Worm (Caenorhabditis elegans) whole organism, L4 larva: ENCODE results near the gene R11H6.4.
A peak's percentile ranks its signal among the peaks of the same experiment; 100 is the strongest.

Experiments used
- D1046.2 ChIP-seq: fragments of 200-800 bp; sonication (Bioruptor generic); IDR thresholded peaks from 2 replicates; pipeline ENCODE4 v1.3.6; 2022; ENCODE audit warnings: missing genetic modification characterization, missing compliant biosample characterization
- F10B5.3 ChIP-seq: sonication (generic microtip); optimal IDR thresholded peaks from 2 replicates; lab custom pipeline; 2016; ENCODE audit warnings: mild to moderate bottlenecking, missing genetic modification characterization, missing compliant biosample characterization
- F26F4.8 ChIP-seq: fragments of 200-800 bp; sonication (Bioruptor generic); conservative IDR thresholded peaks from 2 replicates; pipeline ENCODE4 v1.3.6; 2022; ENCODE audit warnings: missing genetic modification characterization, missing compliant biosample characterization
- F44E2.7 ChIP-seq: fragments of 200-800 bp; sonication (Bioruptor generic); IDR thresholded peaks from 2 replicates; pipeline ENCODE4 v2.1.2; 2022; ENCODE audit warnings: missing genetic modification characterization, missing compliant biosample characterization
- Y48G9A.11 ChIP-seq: fragments of 200-800 bp; sonication (Bioruptor generic); IDR thresholded peaks from 2 replicates; pipeline ENCODE4 v1.3.6; 2022; ENCODE audit warnings: missing genetic modification reagents, missing genetic modification characterization, missing compliant biosample characterization
- Y75B8A.6 ChIP-seq: fragments of 200-800 bp; sonication (Bioruptor generic); IDR thresholded peaks from 2 replicates; pipeline ENCODE4 v1.3.6; 2022; ENCODE audit warnings: missing genetic modification reagents, missing genetic modification characterization, missing compliant biosample characterization
- ama-1 ChIP-seq: fragments of 150-350 bp; optimal IDR thresholded peaks from 2 replicates; lab custom pipeline; 2014; ENCODE audit warnings: inconsistent platforms, mixed read lengths
- attf-4 ChIP-seq: sonication (generic microtip); optimal IDR thresholded peaks from 3 replicates; lab custom pipeline; 2017; ENCODE audit warnings: missing biosample characterization, missing genetic modification characterization
- ceh-20 ChIP-seq: fragments of 200-800 bp; sonication (Bioruptor generic); IDR thresholded peaks from 2 replicates; pipeline ENCODE4 v1.3.6; 2022; ENCODE audit warnings: missing genetic modification reagents, missing genetic modification characterization, missing compliant biosample characterization
- dmd-6 ChIP-seq: fragments of 200-800 bp; sonication (Bioruptor generic); IDR thresholded peaks from 2 replicates; pipeline ENCODE4 v1.3.6; 2022; ENCODE audit warnings: missing genetic modification reagents, missing genetic modification characterization, missing compliant biosample characterization
- duxl-1 ChIP-seq: sonication (generic microtip); optimal IDR thresholded peaks from 2 replicates; lab custom pipeline; 2016; ENCODE audit warnings: mild to moderate bottlenecking, missing genetic modification characterization, moderate library complexity, missing compliant biosample characterization; ENCODE audit not compliant: poor library complexity
- egl-27 ChIP-seq: sonication (generic microtip); optimal IDR thresholded peaks from 3 replicates; lab custom pipeline; 2017; ENCODE audit warnings: missing biosample characterization, missing genetic modification reagents, missing genetic modification characterization
- egl-43 ChIP-seq: fragments of 200-800 bp; sonication (Bioruptor generic); IDR thresholded peaks from 2 replicates; pipeline ENCODE4 v1.3.6; 2022; ENCODE audit warnings: missing genetic modification reagents, missing genetic modification characterization, missing compliant biosample characterization
- fkh-10 ChIP-seq: fragments of 150-350 bp; optimal IDR thresholded peaks from 2 replicates; lab custom pipeline; 2014; ENCODE audit warnings: missing biosample characterization, missing genetic modification reagents, missing genetic modification characterization
- hif-1 ChIP-seq, 2 experiments: sonication (generic microtip); optimal IDR thresholded peaks; 2 replicates each; lab custom pipeline; 2016 to 2017; ENCODE audit warnings: missing compliant biosample characterization in 2 of 2, missing genetic modification characterization in 2 of 2, missing genetic modification reagents in 2 of 2, missing genotype in 2 of 2, mild to moderate bottlenecking in 1 of 2
- hlh-11 ChIP-seq: fragments of 200-800 bp; sonication (Bioruptor generic); optimal IDR thresholded peaks from 2 replicates; lab custom pipeline; 2018; ENCODE audit warnings: mild to moderate bottlenecking, missing genetic modification characterization, missing compliant biosample characterization
- hlh-30 ChIP-seq: sonication (generic microtip); optimal IDR thresholded peaks from 2 replicates; lab custom pipeline; 2017; ENCODE audit warnings: antibody characterized with exemption, mild to moderate bottlenecking, missing genetic modification characterization, missing compliant biosample characterization; ENCODE audit not compliant: insufficient read depth
- hmg-1.1 ChIP-seq: fragments of 200-800 bp; sonication (Bioruptor generic); IDR thresholded peaks from 2 replicates; pipeline ENCODE4 v1.3.6; 2022; ENCODE audit warnings: missing genetic modification reagents, missing genetic modification characterization, missing compliant biosample characterization
- lim-7 ChIP-seq: fragments of 200-800 bp; sonication (Bioruptor generic); IDR thresholded peaks from 2 replicates; pipeline ENCODE4 v1.3.6; 2022; ENCODE audit warnings: missing genetic modification characterization, missing compliant biosample characterization
- lin-29 ChIP-seq: fragments of 200-800 bp; sonication (Bioruptor generic); IDR thresholded peaks from 2 replicates; pipeline ENCODE4 v1.3.6; 2022; ENCODE audit warnings: missing genetic modification reagents, missing genetic modification characterization, missing compliant biosample characterization
- lin-38 ChIP-seq: fragments of 200-800 bp; sonication (Bioruptor generic); IDR thresholded peaks from 2 replicates; pipeline ENCODE4 v1.3.6; 2022; ENCODE audit warnings: missing genetic modification reagents, missing genetic modification characterization, missing compliant biosample characterization
- lin-39 ChIP-seq: fragments of 150-350 bp; optimal IDR thresholded peaks from 2 replicates; lab custom pipeline; 2014; ENCODE audit warnings: missing biosample characterization, missing genetic modification reagents, missing genetic modification characterization
- mdl-1 ChIP-seq, 2 experiments: fragments of 150-350 bp in 1 of 2; sonication (generic microtip) in 1 of 2; optimal IDR thresholded peaks; 2 replicates each; lab custom pipeline; 2014 to 2017; ENCODE audit warnings: missing biosample characterization in 2 of 2, missing genetic modification characterization in 2 of 2
- mes-2 ChIP-seq: sonication (generic microtip); optimal IDR thresholded peaks from 2 replicates; lab custom pipeline; 2016; ENCODE audit warnings: missing genotype, mild to moderate bottlenecking, missing genetic modification characterization, missing compliant biosample characterization; ENCODE audit not compliant: poor library complexity, severe bottlenecking
- mxl-3 ChIP-seq: fragments of 200-800 bp; sonication (Bioruptor generic); optimal IDR thresholded peaks from 2 replicates; lab custom pipeline; 2018; ENCODE audit warnings: mild to moderate bottlenecking, missing genetic modification characterization, missing compliant biosample characterization
- nhr-11 ChIP-seq: fragments of 150-350 bp; optimal IDR thresholded peaks from 2 replicates; lab custom pipeline; 2014; ENCODE audit warnings: missing biosample characterization, missing genetic modification characterization
- nhr-237 ChIP-seq: sonication (generic microtip); optimal IDR thresholded peaks from 2 replicates; lab custom pipeline; 2017; ENCODE audit warnings: missing biosample characterization, missing genetic modification characterization
- nhr-28 ChIP-seq: fragments of 150-350 bp; optimal IDR thresholded peaks from 2 replicates; lab custom pipeline; 2014; ENCODE audit warnings: missing biosample characterization, missing genetic modification characterization
- nhr-42 ChIP-seq: fragments of 200-800 bp; sonication (Bioruptor generic); IDR thresholded peaks from 2 replicates; pipeline ENCODE4 v1.3.6; 2022; ENCODE audit warnings: missing genetic modification characterization, missing compliant biosample characterization
- nhr-48 ChIP-seq: sonication (generic microtip); optimal IDR thresholded peaks from 2 replicates; lab custom pipeline; 2016; ENCODE audit warnings: mild to moderate bottlenecking, missing genetic modification characterization, missing compliant biosample characterization
- nhr-76 ChIP-seq: fragments of 150-350 bp; optimal IDR thresholded peaks from 2 replicates; lab custom pipeline; 2014; ENCODE audit warnings: missing biosample characterization, missing genetic modification characterization
- pqm-1 ChIP-seq: sonication (generic microtip); optimal IDR thresholded peaks from 2 replicates; lab custom pipeline; 2017; ENCODE audit warnings: missing biosample characterization, missing genetic modification characterization
- saeg-2 ChIP-seq: fragments of 200-800 bp; sonication (Bioruptor generic); IDR thresholded peaks from 2 replicates; pipeline ENCODE4 v1.3.6; 2022; ENCODE audit warnings: missing genetic modification reagents, missing genetic modification characterization, missing compliant biosample characterization
- snpc-4 ChIP-seq: fragments of 150-350 bp; optimal IDR thresholded peaks from 2 replicates; lab custom pipeline; 2014; ENCODE audit warnings: missing biosample characterization, missing genetic modification characterization
- spr-3 ChIP-seq: fragments of 200-800 bp; sonication (Bioruptor generic); optimal IDR thresholded peaks from 2 replicates; lab custom pipeline; 2018; ENCODE audit warnings: mild to moderate bottlenecking, missing genetic modification characterization, missing compliant biosample characterization
- unc-130 ChIP-seq: sonication (generic microtip); optimal IDR thresholded peaks from 2 replicates; lab custom pipeline; 2016; ENCODE audit warnings: missing genetic modification reagents, missing genetic modification characterization, missing compliant biosample characterization
- unc-39 ChIP-seq: sonication (generic microtip); optimal IDR thresholded peaks from 2 replicates; lab custom pipeline; 2017; ENCODE audit warnings: missing biosample characterization, missing genetic modification characterization
- vab-7 ChIP-seq: fragments of 200-800 bp; sonication (Bioruptor generic); IDR thresholded peaks from 2 replicates; pipeline ENCODE4 v1.3.6; 2022; ENCODE audit warnings: missing genetic modification reagents, missing genetic modification characterization, missing compliant biosample characterization
- zfp-2 ChIP-seq: sonication (generic microtip); optimal IDR thresholded peaks from 2 replicates; lab custom pipeline; 2016; ENCODE audit warnings: mild to moderate bottlenecking, missing genetic modification characterization, missing compliant biosample characterization
- zfp-3 ChIP-seq: fragments of 200-800 bp; sonication (Bioruptor generic); conservative IDR thresholded peaks from 2 replicates; pipeline ENCODE4 v1.3.6; 2022; ENCODE audit warnings: missing genetic modification reagents, missing genetic modification characterization, missing compliant biosample characterization
- zip-2 ChIP-seq: fragments of 150-350 bp; optimal IDR thresholded peaks from 2 replicates; lab custom pipeline; 2014; ENCODE audit warnings: missing biosample characterization, missing genetic modification characterization
- ztf-11 ChIP-seq: fragments of 150-350 bp; optimal IDR thresholded peaks from 2 replicates; lab custom pipeline; 2014; ENCODE audit warnings: missing biosample characterization, missing genetic modification characterization
- ztf-7 ChIP-seq: fragments of 150-350 bp; optimal IDR thresholded peaks from 2 replicates; lab custom pipeline; 2014; ENCODE audit warnings: missing biosample characterization, missing genetic modification characterization

The R11H6.4 gene

ce11 chrV:14649929-14650328 lies 40.2 kb downstream of the R11H6.4 start (continued):
- no peak for TF ChIP-seq nhr-48 (tag; lab: Kevin White, UChicago)
- no peak for TF ChIP-seq vab-7
- peak; percentile 51 for TF ChIP-seq hlh-30 (tag; lab: Kevin White, UChicago)
- TF ChIP-seq mdl-1 (tag; optimal IDR thresholded peaks at IDR 0.05; lab: Kevin White, UChicago) = no peak
- TF ChIP-seq lin-29 = no peak
- TF ChIP-seq ceh-20 = peak; percentile 62
- no peak for TF ChIP-seq egl-27

- TF ChIP-seq spr-3 (GFP tag; lab: Kevin White, UChicago) = no peak
- no peak for TF ChIP-seq ztf-11 (tag; lab: Kevin White, UChicago)
Measured at ce11 chrV:14650631-14651030, 40.9 kb downstream of the R11H6.4 start.

ce11 chrV:14655689-14656088 lies 45.9 kb downstream of the R11H6.4 start:
- no peak for TF ChIP-seq egl-43 (GFP tag; lab: Robert Waterston, UW)
- TF ChIP-seq hlh-30 (tag; lab: Kevin White, UChicago) = peak; percentile 70
- peak; percentile 20 for TF ChIP-seq nhr-28 (tag; lab: Kevin White, UChicago)

- TF ChIP-seq attf-4 (no peak), mdl-1 (tag; optimal IDR thresholded peaks at IDR 0.05; lab: Kevin White, UChicago) (peak in 1 of 2 experiments; percentile 36), hlh-30 (tag; lab: Kevin White, UChicago) (peak; percentile 62), nhr-28 (tag; lab: Kevin White, UChicago) (peak; percentile 5), unc-39 (tag; lab: Kevin White, UChicago) (no peak)
Measured at ce11 chrV:14656970-14657369, 47.2 kb downstream of the R11H6.4 start.

- TF ChIP-seq mes-2 (tag; lab: Kevin White, UChicago) (no peak), nhr-11 (tag; lab: Kevin White, UChicago) (no peak), F10B5.3 (tag; lab: Kevin White, UChicago) (no peak), Y75B8A.6 (GFP tag; lab: Robert Waterston, UW) (no peak), hif-1 (tag; optimal IDR thresholded peaks at IDR 0.05; lab: Kevin White, UChicago) (no peak), vab-7 (no peak), F26F4.8 (GFP tag; lab: Robert Waterston, UW) (no peak), zip-2 (tag; lab: Kevin White, UChicago) (no peak), ztf-7 (tag; lab: Kevin White, UChicago) (no peak), zfp-3 (GFP tag; lab: Robert Waterston, UW) (no peak), duxl-1 (tag; lab: Kevin White, UChicago) (no peak), lin-38 (GFP tag; lab: Robert Waterston, UW) (no peak), ama-1 (lab: Kevin White, UChicago) (no peak), dmd-6 (no peak), nhr-237 (tag; lab: Kevin White, UChicago) (no peak), nhr-28 (tag; lab: Kevin White, UChicago) (peak; percentile 19), attf-4 (no peak), zfp-2 (tag; lab: Kevin White, UChicago) (no peak), Y48G9A.11 (GFP tag; lab: Robert Waterston, UW) (no peak), hlh-11 (tag; lab: Kevin White, UChicago) (peak; percentile 25), snpc-4 (tag; lab: Kevin White, UChicago) (no peak), lin-39 (no peak), hlh-30 (tag; lab: Kevin White, UChicago) (peak; percentile 3), nhr-76 (tag; lab: Kevin White, UChicago) (no peak), lin-29 (no peak), F44E2.7 (GFP tag; lab: Robert Waterston, UW) (no peak), lim-7 (GFP tag; lab: Robert Waterston, UW) (no peak), nhr-42 (GFP tag; lab: Robert Waterston, UW) (no peak), D1046.2 (no peak), fkh-10 (GFP tag; lab: Kevin White, UChicago) (no peak), mdl-1 (tag; optimal IDR thresholded peaks at IDR 0.05; lab: Kevin White, UChicago) (peak in 1 of 2 experiments; percentile 4), unc-130 (GFP tag; lab: Kevin White, UChicago) (no peak), unc-39 (tag; lab: Kevin White, UChicago) (no peak), pqm-1 (tag; lab: Kevin White, UChicago) (no peak), hmg-1.1 (GFP tag; lab: Robert Waterston, UW) (no peak), mxl-3 (GFP tag; lab: Kevin White, UChicago) (peak; percentile 36), saeg-2 (GFP tag; lab: Robert Waterston, UW) (no peak)
Measured at ce11 chrV:14658131-14658530, 48.4 kb downstream of the R11H6.4 start, which contains the start of gene slc-25A29. Gene slc-25A29 (minus strand): TSS chrV:14658175.
